Worm (Caenorhabditis elegans) whole organism, L4/young adult: ENCODE data around the gene mdt-1.2.

Experiments used
- W03F9.2 ChIP-seq: fragments of 150-350 bp; optimal IDR thresholded peaks from 2 replicates; lab custom pipeline; 2014; ENCODE audit warnings: missing biosample characterization, missing genetic modification characterization
- dao-5 ChIP-seq: sonication (generic microtip); optimal IDR thresholded peaks from 2 replicates; lab custom pipeline; 2016; ENCODE audit warnings: missing genotype, missing genetic modification characterization, moderate library complexity, missing compliant biosample characterization
- him-1 ChIP-seq: sonication (generic microtip); optimal IDR thresholded peaks from 2 replicates; lab custom pipeline; 2016; ENCODE audit warnings: missing genotype, missing genetic modification reagents, missing genetic modification characterization, missing compliant biosample characterization

Gene mdt-1.2

DNA sequence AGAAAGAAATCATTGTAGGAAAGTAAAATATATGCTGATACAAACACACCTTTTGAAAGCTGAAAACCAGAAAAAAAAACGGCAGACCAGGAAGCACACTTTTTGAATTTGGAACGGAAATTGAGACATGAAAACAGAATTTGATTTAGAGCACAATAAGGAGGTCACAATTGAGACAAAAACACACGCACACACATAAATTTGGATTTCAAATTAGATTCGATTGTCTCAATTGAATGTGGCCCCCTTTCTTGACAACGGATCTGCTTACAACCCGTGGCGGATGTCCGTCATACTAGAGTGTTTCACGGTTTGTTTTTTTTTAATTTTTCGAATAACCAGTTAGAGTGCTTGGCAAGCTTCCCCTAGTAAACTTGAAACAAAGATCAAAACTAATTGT lies 16.8 kb downstream of the mdt-1.2 start:
- TF ChIP-seq dao-5 (tag; lab: Kevin White, UChicago) (no peak), him-1 (no peak), W03F9.2 (tag; lab: Kevin White, UChicago) (no peak)

- TF ChIP-seq dao-5 (tag; lab: Kevin White, UChicago) (no peak), him-1 (no peak), W03F9.2 (tag; lab: Kevin White, UChicago) (no peak)
Observed at ce11 chrX:17170401-17170800, 19.1 kb downstream of the mdt-1.2 start.

DNA sequence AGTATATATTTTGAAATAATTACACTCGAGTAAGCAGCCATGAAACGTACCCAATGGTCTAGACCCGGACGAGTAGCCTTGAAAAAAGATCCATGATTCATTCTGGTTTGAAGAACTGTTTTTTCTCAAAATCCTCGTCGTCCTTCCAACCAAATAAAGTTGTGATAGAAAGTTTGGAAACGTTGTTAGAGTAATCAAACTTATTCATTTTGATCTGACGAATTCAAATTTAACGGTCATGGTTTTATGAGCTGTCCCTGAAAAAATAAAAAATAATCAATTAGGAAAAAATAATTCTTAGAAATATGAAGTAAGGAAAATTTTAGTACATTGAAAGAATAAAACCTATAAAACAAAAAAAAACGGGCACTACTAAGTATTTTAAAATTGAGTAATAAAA lies 25.4 kb downstream of the mdt-1.2 start, which contains the start of gene B0302.4:
TSS of gene B0302.4 (minus strand) at position 101 of the 400 bp plus-strand sequence.
- TF ChIP-seq him-1, result no peak
- TF ChIP-seq W03F9.2 (tag; lab: Kevin White, UChicago), result no peak
- no peak for TF ChIP-seq dao-5 (tag; lab: Kevin White, UChicago)

DNA sequence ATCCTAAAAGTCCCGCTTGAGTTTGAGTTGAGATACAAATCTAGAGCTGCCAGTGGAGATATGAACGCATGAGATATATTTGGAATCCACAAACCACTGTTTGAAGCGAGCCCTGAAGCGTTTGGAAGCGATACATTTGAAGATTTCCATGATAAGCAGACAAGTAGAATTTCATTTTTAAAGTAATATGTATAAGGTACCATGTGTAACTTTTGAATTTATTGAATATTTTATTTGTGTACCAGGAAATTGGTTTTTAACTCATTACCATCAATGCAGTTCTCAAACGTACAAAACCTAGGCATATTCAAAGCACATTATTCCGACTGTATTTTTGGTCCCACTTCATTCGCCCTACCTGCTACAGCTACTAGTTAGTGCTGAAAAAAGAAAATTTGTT lies 26.9 kb downstream of the mdt-1.2 start, which contains the start of gene B0302.2:
TSS of gene B0302.2 (plus strand) at position 301 of the 400 bp plus-strand sequence.
- TF ChIP-seq him-1 (no peak), W03F9.2 (tag; lab: Kevin White, UChicago) (no peak), dao-5 (tag; lab: Kevin White, UChicago) (no peak)

DNA sequence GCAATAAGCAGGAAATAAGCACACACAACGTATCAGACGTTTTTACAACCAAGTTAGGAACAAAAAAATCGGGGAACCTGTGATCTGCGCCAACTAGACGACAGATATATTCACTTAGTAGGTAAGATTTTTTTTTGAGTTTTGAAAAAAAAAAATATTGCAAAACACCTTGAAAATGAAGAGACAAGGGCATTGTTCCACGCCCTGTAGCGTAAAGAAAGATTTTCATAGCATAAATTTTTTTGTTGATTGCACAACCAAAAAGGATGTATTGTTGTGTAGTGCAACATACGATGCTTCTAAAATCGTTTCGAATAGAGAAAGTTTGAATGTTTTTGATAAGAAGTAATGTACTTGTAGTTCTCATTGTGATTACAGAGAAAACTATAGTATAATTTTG lies 28.8 kb downstream of the mdt-1.2 start:
- TF ChIP-seq him-1 (no peak), dao-5 (tag; lab: Kevin White, UChicago) (no peak), W03F9.2 (tag; lab: Kevin White, UChicago) (no peak)

- peak; percentile 62 for TF ChIP-seq W03F9.2 (tag; lab: Kevin White, UChicago)
- no peak for TF ChIP-seq him-1
- TF ChIP-seq dao-5 (tag; lab: Kevin White, UChicago), result no peak
Observed at ce11 chrX:17181220-17181619, 29.9 kb downstream of the mdt-1.2 start.

- TF ChIP-seq dao-5 (tag; lab: Kevin White, UChicago), result no peak
- no peak for TF ChIP-seq him-1
- peak; percentile 58 for TF ChIP-seq W03F9.2 (tag; lab: Kevin White, UChicago)
Observed at ce11 chrX:17184363-17184762, 33.0 kb downstream of the mdt-1.2 start.

ce11 chrX:17185696-17186430 lies 34.5 kb downstream of the mdt-1.2 start, which contains the start of gene sid-3:
Gene sid-3, plus strand, starts transcription at chrX:17186380.
- TF ChIP-seq dao-5 (tag; lab: Kevin White, UChicago), result no peak
- TF ChIP-seq W03F9.2 (tag; lab: Kevin White, UChicago), result no peak
- no peak for TF ChIP-seq him-1

ce11 chrX:17195080-17195479 lies 43.8 kb downstream of the mdt-1.2 start, which contains the start of gene B0302.5:
Gene B0302.5, minus strand, starts transcription at chrX:17195137.
- TF ChIP-seq W03F9.2 (tag; lab: Kevin White, UChicago) (no peak), dao-5 (tag; lab: Kevin White, UChicago) (no peak), him-1 (no peak)

DNA sequence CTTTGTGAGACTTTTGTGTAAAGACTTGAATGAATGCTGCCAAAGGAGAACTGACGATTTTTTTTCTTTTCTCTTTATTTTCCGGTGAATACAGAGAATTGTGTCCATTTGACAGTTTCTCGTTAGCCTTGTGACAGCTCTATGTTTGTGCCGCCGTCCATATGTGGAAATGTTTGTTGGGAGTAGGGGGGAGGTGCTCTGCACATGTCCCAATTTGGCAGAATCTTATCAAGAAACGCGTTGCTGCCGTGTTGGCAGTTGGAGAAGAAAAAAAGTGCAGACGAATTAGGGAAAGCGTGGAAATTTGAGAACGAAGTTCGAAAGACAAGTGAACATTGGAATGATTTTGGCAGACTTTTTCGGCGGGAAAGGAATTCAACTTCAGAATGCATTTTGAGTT lies 46.5 kb downstream of the mdt-1.2 start:
- no peak for TF ChIP-seq him-1
- TF ChIP-seq dao-5 (tag; lab: Kevin White, UChicago), result no peak
- no peak for TF ChIP-seq W03F9.2 (tag; lab: Kevin White, UChicago)

- TF ChIP-seq him-1 (no peak), W03F9.2 (tag; lab: Kevin White, UChicago) (no peak), dao-5 (tag; lab: Kevin White, UChicago) (no peak)
Observed at ce11 chrX:17203399-17203798, 52.1 kb downstream of the mdt-1.2 start.
